Worm (Caenorhabditis elegans): ENCODE data around the gene ceh-89.

ceh-89 gene

DNA sequence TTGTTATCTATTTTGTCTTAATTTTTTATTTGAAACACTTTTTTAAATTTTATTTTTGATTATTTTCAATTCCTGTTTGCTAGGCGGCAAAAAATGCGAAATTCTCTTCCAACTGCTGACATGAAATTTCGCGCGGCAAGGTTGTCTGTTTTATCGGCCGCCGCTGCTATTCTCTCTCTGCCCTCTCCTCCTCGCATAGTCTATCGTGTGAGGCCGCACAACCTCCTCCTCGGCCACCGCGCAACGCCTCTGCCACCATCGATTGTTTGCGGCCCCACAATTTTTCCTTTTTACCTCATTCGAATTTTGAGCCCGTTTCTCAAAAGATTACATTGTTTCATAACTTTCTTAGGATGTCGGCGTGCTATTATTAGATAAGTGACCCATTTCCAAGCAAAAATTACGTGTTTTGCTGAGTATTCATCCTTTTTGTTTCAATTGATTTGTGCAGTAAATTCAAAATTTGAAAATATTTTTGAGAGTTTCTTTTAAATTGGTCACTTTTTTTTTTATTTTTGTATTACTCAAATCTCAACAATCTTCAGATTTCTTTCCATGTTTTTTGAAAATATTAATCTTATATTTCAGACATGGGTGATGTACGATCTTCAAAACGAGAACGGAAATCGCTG, 14.3 kb upstream of the ceh-89 start, which contains the start of gene F28H6.4 (continued):
- TF ChIP-seq nhr-179 (tag; optimal IDR thresholded peaks at IDR 0.05) = no peak
- TF ChIP-seq snpc-1.1 (tag; optimal IDR thresholded peaks at IDR 0.05; ENCODE audit: insufficient read depth) = no peak
- no peak for TF ChIP-seq egl-44 (GFP tag; IDR thresholded peaks at IDR 0.05)
- TF ChIP-seq tbp1 (GFP tag; optimal IDR thresholded peaks at IDR 0.05) = no peak
- no peak for TF ChIP-seq mes-4 (tag; optimal IDR thresholded peaks at IDR 0.05)
- no peak for TF ChIP-seq repo-1 (tag; optimal IDR thresholded peaks at IDR 0.05)
- TF ChIP-seq Y53F4B.3 (GFP tag; IDR thresholded peaks at IDR 0.05) = no peak
- no peak for TF ChIP-seq ccch-3 (GFP tag; optimal IDR thresholded peaks at IDR 0.05)
- no peak for TF ChIP-seq ztf-28 (GFP tag; IDR thresholded peaks at IDR 0.05)
- no peak for TF ChIP-seq unc-130 (GFP tag; optimal IDR thresholded peaks at IDR 0.05)
- TF ChIP-seq bed-1 (GFP tag; IDR thresholded peaks at IDR 0.05) = no peak
- no peak for TF ChIP-seq dpff-1 (tag; optimal IDR thresholded peaks at IDR 0.05)
- peak; percentile 25 for TF ChIP-seq madf-10 (tag; optimal IDR thresholded peaks at IDR 0.05)
- TF ChIP-seq nhr-80 (tag; optimal IDR thresholded peaks at IDR 0.05) = peak; percentile 37
- TF ChIP-seq nhr-120 (GFP tag; IDR thresholded peaks at IDR 0.05) = no peak
- TF ChIP-seq him-1 (tag; optimal IDR thresholded peaks at IDR 0.05) = no peak
- no peak for TF ChIP-seq ztf-18 (tag; optimal IDR thresholded peaks at IDR 0.05)
- TF ChIP-seq K12H6.12 (tag; optimal IDR thresholded peaks at IDR 0.05) = no peak
- TF ChIP-seq ztf-26 (tag; optimal IDR thresholded peaks at IDR 0.05) = no peak
- no peak for TF ChIP-seq ztf-22 (GFP tag; optimal IDR thresholded peaks at IDR 0.05)
- TF ChIP-seq F22D6.2 (tag; optimal IDR thresholded peaks at IDR 0.05) = no peak

DNA sequence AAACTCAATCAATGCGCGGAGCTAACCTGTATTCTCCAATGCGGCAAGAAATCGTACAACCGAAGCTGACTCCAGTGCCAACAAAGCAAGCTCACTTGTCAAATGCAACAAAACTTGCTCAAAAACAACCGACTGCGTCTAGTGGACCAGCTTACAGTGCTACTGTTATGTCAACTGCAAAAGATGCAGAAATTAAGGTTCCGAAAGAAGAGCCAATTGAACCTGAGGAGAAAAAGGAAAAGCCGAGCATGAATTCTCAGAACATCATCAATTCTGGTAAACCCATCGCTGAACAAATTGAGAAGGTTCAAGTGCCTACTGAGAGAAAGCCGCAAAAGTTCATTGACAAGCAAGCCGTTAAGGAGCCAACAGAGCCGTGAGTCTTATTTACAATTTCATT, 10.3 kb upstream of the ceh-89 start:
- TF ChIP-seq nhr-120 (GFP tag; IDR thresholded peaks at IDR 0.05) (no peak), C17E4.6 (GFP tag; IDR thresholded peaks at IDR 0.05) (no peak), D2030.7 (GFP tag; IDR thresholded peaks at IDR 0.05) (no peak), ekl-4 (GFP tag; IDR thresholded peaks at IDR 0.05) (no peak), F57C9.4 (tag; optimal IDR thresholded peaks at IDR 0.05) (no peak), attf-3 (GFP tag; conservative IDR thresholded peaks at IDR 0.05) (no peak), ztf-18 (tag; optimal IDR thresholded peaks at IDR 0.05) (no peak), pha-4 (tag; optimal IDR thresholded peaks at IDR 0.05) (no peak), C06A6.2 (GFP tag; conservative IDR thresholded peaks at IDR 0.05) (no peak), let-607 (tag; optimal IDR thresholded peaks at IDR 0.05) (no peak), him-1 (tag; optimal IDR thresholded peaks at IDR 0.05) (no peak), F37B4.10 (GFP tag; IDR thresholded peaks at IDR 0.05) (no peak), ztf-3 (GFP tag; optimal IDR thresholded peaks at IDR 0.05) (no peak), lin-35 (GFP tag; optimal IDR thresholded peaks at IDR 0.05) (no peak), K12H6.12 (tag; optimal IDR thresholded peaks at IDR 0.05) (no peak)

DNA sequence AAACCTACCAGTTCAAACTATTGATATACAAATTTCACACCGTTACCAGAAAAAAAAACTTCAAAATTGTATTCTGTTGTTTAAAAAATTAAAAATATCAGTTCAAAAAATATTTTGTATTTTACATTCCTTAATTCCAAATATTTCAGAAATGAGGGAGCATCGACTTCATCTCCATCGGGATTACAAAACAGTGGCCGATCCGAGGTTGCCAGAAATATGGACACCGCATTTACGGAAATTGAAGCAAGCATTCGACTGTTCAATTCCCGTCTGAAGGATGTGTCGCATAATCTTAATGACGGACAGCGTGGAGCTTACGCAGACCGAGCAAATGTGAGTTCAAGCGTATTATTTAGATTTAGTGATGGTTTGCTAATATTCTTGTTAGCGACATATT, 9.1 kb upstream of the ceh-89 start:
- TF ChIP-seq ceh-79 (tag; optimal IDR thresholded peaks at IDR 0.05) (no peak), dpff-1 (tag; optimal IDR thresholded peaks at IDR 0.05) (no peak), B0336.3 (GFP tag; IDR thresholded peaks at IDR 0.05) (no peak), Y95B8A.8 (GFP tag; IDR thresholded peaks at IDR 0.05) (no peak), sea-2 (GFP tag; IDR thresholded peaks at IDR 0.05) (no peak), hmg-1.2 (GFP tag; IDR thresholded peaks at IDR 0.05) (no peak), ceh-40 (GFP tag; IDR thresholded peaks at IDR 0.05) (no peak), ets-4 (GFP tag; optimal IDR thresholded peaks at IDR 0.05) (no peak), somi-1 (GFP tag; optimal IDR thresholded peaks at IDR 0.05) (no peak), egrh-3 (GFP tag; IDR thresholded peaks at IDR 0.05) (no peak), fkh-3 (tag; optimal IDR thresholded peaks at IDR 0.05) (no peak), akir-1 (GFP tag; optimal IDR thresholded peaks at IDR 0.05) (no peak), nhr-90 (tag; optimal IDR thresholded peaks at IDR 0.05) (no peak), let-526 (GFP tag; IDR thresholded peaks at IDR 0.05) (no peak), athp-1 (tag; optimal IDR thresholded peaks at IDR 0.05) (no peak), tlf-1 (GFP tag; optimal IDR thresholded peaks at IDR 0.05) (no peak), aptf-2 (GFP tag; conservative IDR thresholded peaks at IDR 0.05) (no peak), hsf-1 (GFP tag; IDR thresholded peaks at IDR 0.05) (no peak)

Measured in whole organism, young adult.